Worm (Caenorhabditis elegans) whole organism, L4 larva: ENCODE data around the gene F35A5.2.

ENCODE experiments used
- T26A8.4 ChIP-seq: fragments of 200-800 bp; sonication (Bioruptor generic); IDR thresholded peaks from 2 replicates; pipeline ENCODE4 v1.3.6; 2022; ENCODE audit warnings: missing genetic modification characterization, missing compliant biosample characterization
- ama-1 ChIP-seq: fragments of 150-350 bp; optimal IDR thresholded peaks from 2 replicates; lab custom pipeline; 2014; ENCODE audit warnings: inconsistent platforms, mixed read lengths
- egl-43 ChIP-seq: fragments of 200-800 bp; sonication (Bioruptor generic); IDR thresholded peaks from 2 replicates; pipeline ENCODE4 v1.3.6; 2022; ENCODE audit warnings: missing genetic modification reagents, missing genetic modification characterization, missing compliant biosample characterization
- fkh-10 ChIP-seq: fragments of 150-350 bp; optimal IDR thresholded peaks from 2 replicates; lab custom pipeline; 2014; ENCODE audit warnings: missing biosample characterization, missing genetic modification reagents, missing genetic modification characterization
- hlh-30 ChIP-seq: sonication (generic microtip); optimal IDR thresholded peaks from 2 replicates; lab custom pipeline; 2017; ENCODE audit warnings: antibody characterized with exemption, mild to moderate bottlenecking, missing genetic modification characterization, missing compliant biosample characterization; ENCODE audit not compliant: insufficient read depth
- jun-1 ChIP-seq: fragments of 150-350 bp; optimal IDR thresholded peaks from 2 replicates; lab custom pipeline; 2014; ENCODE audit warnings: missing biosample characterization, missing genetic modification reagents, missing genetic modification characterization
- nhr-48 ChIP-seq: sonication (generic microtip); optimal IDR thresholded peaks from 2 replicates; lab custom pipeline; 2016; ENCODE audit warnings: mild to moderate bottlenecking, missing genetic modification characterization, missing compliant biosample characterization
- nhr-77 ChIP-seq: fragments of 150-350 bp; optimal IDR thresholded peaks from 2 replicates; lab custom pipeline; 2014; ENCODE audit warnings: missing biosample characterization, missing genetic modification characterization
- pqm-1 ChIP-seq: sonication (generic microtip); optimal IDR thresholded peaks from 2 replicates; lab custom pipeline; 2017; ENCODE audit warnings: missing biosample characterization, missing genetic modification characterization
- rbr-2 ChIP-seq: sonication (generic microtip); optimal IDR thresholded peaks from 2 replicates; lab custom pipeline; 2016; ENCODE audit warnings: missing genotype, missing genetic modification characterization, missing compliant biosample characterization
- set-16 ChIP-seq: fragments of 200-800 bp; sonication (Bioruptor generic); IDR thresholded peaks from 2 replicates; pipeline ENCODE4 v1.3.6; 2022; ENCODE audit warnings: missing genetic modification reagents, missing genetic modification characterization, missing compliant biosample characterization
- ztf-7 ChIP-seq: fragments of 150-350 bp; optimal IDR thresholded peaks from 2 replicates; lab custom pipeline; 2014; ENCODE audit warnings: missing biosample characterization, missing genetic modification characterization

- no peak for TF ChIP-seq rbr-2 (tag; lab: Kevin White, UChicago)
- no peak for TF ChIP-seq ama-1 (lab: Kevin White, UChicago)
- TF ChIP-seq set-16 (GFP tag; lab: Robert Waterston, UW), result no peak
- no peak for TF ChIP-seq jun-1 (tag; lab: Kevin White, UChicago)
- TF ChIP-seq nhr-77, result no peak
- TF ChIP-seq pqm-1 (tag; lab: Kevin White, UChicago), result no peak
- TF ChIP-seq T26A8.4 (GFP tag; lab: Robert Waterston, UW), result no peak
- no peak for TF ChIP-seq fkh-10 (GFP tag; lab: Kevin White, UChicago)
- no peak for TF ChIP-seq ztf-7 (tag; lab: Kevin White, UChicago)
- TF ChIP-seq egl-43, result no peak
- no peak for TF ChIP-seq nhr-48 (tag; lab: Kevin White, UChicago)
- no peak for TF ChIP-seq hlh-30 (tag; lab: Kevin White, UChicago)
These were observed 46.5 kb upstream of the F35A5.2 start, which contains the start of gene T14G12.12 for ce11 chrX:3758399-3758798.
